Fruit fly (Drosophila melanogaster): ENCODE results near the gene CG33673.

Gene CG33673

DNA sequence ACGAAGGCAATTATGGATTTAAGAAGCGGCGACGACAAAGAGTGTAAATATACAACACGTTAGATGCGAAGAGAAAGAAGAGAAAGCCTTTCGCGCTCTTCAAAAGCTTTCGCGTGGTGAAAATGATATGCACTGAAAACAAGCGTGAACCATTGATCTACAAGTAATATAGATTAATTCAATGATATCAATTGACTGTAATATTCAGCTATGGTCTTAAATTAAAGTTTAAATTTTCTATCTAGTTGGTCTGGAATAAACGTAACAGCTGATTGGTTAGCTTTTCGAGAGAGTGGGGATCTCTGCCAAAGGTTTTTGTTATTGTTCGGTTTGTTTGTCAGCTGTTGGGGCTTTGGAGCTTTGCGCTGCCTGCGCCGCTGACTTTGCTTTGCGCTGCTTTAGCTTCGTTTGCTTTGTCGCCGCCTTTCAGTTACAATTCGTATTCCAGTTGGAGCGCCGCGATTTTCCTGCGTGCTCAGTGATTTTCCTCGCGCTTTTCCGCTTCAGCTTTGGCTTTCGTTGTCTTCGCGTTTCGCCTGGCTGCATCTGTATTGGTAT is 35.1 kb downstream of the CG33673 start (continued):
- peak; percentile 28 for TF ChIP-seq CG1529 (GFP tag; optimal IDR thresholded peaks at IDR 0.05)
- no peak for TF ChIP-seq CG1832 (GFP tag; optimal IDR thresholded peaks at IDR 0.05)
- TF ChIP-seq tap (tag; optimal IDR thresholded peaks at IDR 0.05): peak; percentile 16
- peak; percentile 10 for TF ChIP-seq CG17385 (GFP tag; optimal IDR thresholded peaks at IDR 0.05)
- TF ChIP-seq Trl (optimal IDR thresholded peaks at IDR 0.05): peak; percentile 53
- no peak for TF ChIP-seq Trl (GFP tag; optimal IDR thresholded peaks at IDR 0.05)
- peak; percentile 11 for TF ChIP-seq CG31365 (tag; optimal IDR thresholded peaks at IDR 0.05)
- TF ChIP-seq Doc2 (GFP tag; IDR thresholded peaks at IDR 0.05): no peak
- peak; percentile 24 for TF ChIP-seq CG2678 (tag; optimal IDR thresholded peaks at IDR 0.05)
- no peak for TF ChIP-seq CG7271 (tag; optimal IDR thresholded peaks at IDR 0.05)
- no peak for TF ChIP-seq CG30431 (GFP tag; optimal IDR thresholded peaks at IDR 0.05)
- TF ChIP-seq CG6175 (GFP tag; IDR thresholded peaks at IDR 0.05): no peak
- no peak for TF ChIP-seq Fer3 (tag; optimal IDR thresholded peaks at IDR 0.05)
- TF ChIP-seq CG1602 (GFP tag; optimal IDR thresholded peaks at IDR 0.05): no peak
- TF ChIP-seq eve (GFP tag; optimal IDR thresholded peaks at IDR 0.05): peak in 1 of 2 experiments; percentile 86
- TF ChIP-seq CG12769 (tag; optimal IDR thresholded peaks at IDR 0.05): peak; percentile 38
- no peak for TF ChIP-seq Rfx (GFP tag; IDR thresholded peaks at IDR 0.05)
- TF ChIP-seq lilli (GFP tag; optimal IDR thresholded peaks at IDR 0.05): peak; percentile 17
- TF ChIP-seq CG32772 (GFP tag; IDR thresholded peaks at IDR 0.05): no peak
- no peak for TF ChIP-seq tx (GFP tag; optimal IDR thresholded peaks at IDR 0.05)
- TF ChIP-seq CG16779 (GFP tag; IDR thresholded peaks at IDR 0.05): no peak
- no peak for TF ChIP-seq ERR (GFP tag; optimal IDR thresholded peaks at IDR 0.05)
- no peak for TF ChIP-seq nom (GFP tag; optimal IDR thresholded peaks at IDR 0.05)
- no peak for TF ChIP-seq CG16813 (GFP tag; IDR thresholded peaks at IDR 0.05; ENCODE audit: partially characterized antibody)
- no peak for TF ChIP-seq Usf (GFP tag; optimal IDR thresholded peaks at IDR 0.05)
- TF ChIP-seq zfh1 (GFP tag; IDR thresholded peaks at IDR 0.05): 0 out of 3 replicates have a peak, but pooled peaks have one; percentile 2
- no peak for TF ChIP-seq CG11695 (GFP tag; IDR thresholded peaks at IDR 0.05)
- TF ChIP-seq onecut (GFP tag; IDR thresholded peaks at IDR 0.05): no peak
- TF ChIP-seq CG2875 (GFP tag; optimal IDR thresholded peaks at IDR 0.05): peak; percentile 15
- peak; percentile 5 for TF ChIP-seq ftz-f1 (GFP tag; optimal IDR thresholded peaks at IDR 0.05)
- TF ChIP-seq CG1603 (tag; optimal IDR thresholded peaks at IDR 0.05): peak; percentile 32
- TF ChIP-seq stwl (tag; optimal IDR thresholded peaks at IDR 0.05): no peak
- TF ChIP-seq CG13296 (GFP tag; optimal IDR thresholded peaks at IDR 0.05): peak; percentile 23
- peak; percentile 38 for TF ChIP-seq Nf-YC (tag; optimal IDR thresholded peaks at IDR 0.05)
- TF ChIP-seq CG8281 (tag; optimal IDR thresholded peaks at IDR 0.05): no peak
- no peak for TF ChIP-seq Dll (GFP tag; IDR thresholded peaks at IDR 0.05; ENCODE audit: partially characterized antibody)
- peak; percentile 15 for TF ChIP-seq CG12219 (GFP tag; optimal IDR thresholded peaks at IDR 0.05)
- TF ChIP-seq Dp (GFP tag; optimal IDR thresholded peaks at IDR 0.05): no peak
- no peak for TF ChIP-seq gro (GFP tag; optimal IDR thresholded peaks at IDR 0.05)
- peak; percentile 50 for TF ChIP-seq CG34376 (GFP tag; optimal IDR thresholded peaks at IDR 0.05)
- TF ChIP-seq NK7.1 (GFP tag; optimal IDR thresholded peaks at IDR 0.05): no peak
- peak in 1 of 2 experiments; percentile 3 for TF ChIP-seq Hr78 (GFP tag; optimal IDR thresholded peaks at IDR 0.05)
- TF ChIP-seq ind (GFP tag; optimal IDR thresholded peaks at IDR 0.05): no peak
- TF ChIP-seq Kr (GFP tag; optimal IDR thresholded peaks at IDR 0.05): no peak
- peak; percentile 19 for TF ChIP-seq CG17829 (tag; optimal IDR thresholded peaks at IDR 0.05)
- TF ChIP-seq CG2712 (tag; optimal IDR thresholded peaks at IDR 0.05): peak; percentile 55
- TF ChIP-seq CG9609 (GFP tag; optimal IDR thresholded peaks at IDR 0.05): no peak
- peak; percentile 81 for TF ChIP-seq CG3163 (GFP tag; optimal IDR thresholded peaks at IDR 0.05)
- TF ChIP-seq CG10209 (GFP tag; optimal IDR thresholded peaks at IDR 0.05): no peak
- TF ChIP-seq CG15601 (tag; optimal IDR thresholded peaks at IDR 0.05): peak; percentile 10
